Worm (Caenorhabditis elegans) whole organism, late embryonic: ENCODE data around the gene W08E12.5.
"Not testable (repeated sequence)": the region's sequence is repeated elsewhere in the genome, so short reads cannot be mapped to it uniquely, and the experiment has no call there.

ENCODE experiments used
- ama-1 ChIP-seq: fragments of 150-350 bp; optimal IDR thresholded peaks from 2 replicates; lab custom pipeline; 2014
- ceh-22 ChIP-seq: sonication (generic microtip); optimal IDR thresholded peaks from 2 replicates; lab custom pipeline; 2017; ENCODE audit warnings: missing biosample characterization, missing genetic modification characterization
- ceh-9 ChIP-seq: sonication (generic microtip); optimal IDR thresholded peaks from 2 replicates; lab custom pipeline; 2016; ENCODE audit warnings: mild to moderate bottlenecking, missing genetic modification characterization, inconsistent platforms, missing compliant biosample characterization
- elt-2 ChIP-seq: sonication (generic microtip); optimal IDR thresholded peaks from 2 replicates; lab custom pipeline; 2016; ENCODE audit warnings: missing genetic modification reagents, missing genetic modification characterization, missing compliant biosample characterization
- fkh-10 ChIP-seq: fragments of 150-350 bp; optimal IDR thresholded peaks from 2 replicates; lab custom pipeline; 2014; ENCODE audit warnings: missing biosample characterization, missing genetic modification reagents, missing genetic modification characterization
- hlh-30 ChIP-seq: sonication (generic microtip); optimal IDR thresholded peaks from 2 replicates; lab custom pipeline; 2017; ENCODE audit warnings: antibody characterized with exemption, missing genetic modification characterization, missing compliant biosample characterization; ENCODE audit not compliant: insufficient read depth
- lin-11 ChIP-seq: fragments of 200-800 bp; sonication (Bioruptor generic); optimal IDR thresholded peaks from 2 replicates; lab custom pipeline; 2018; ENCODE audit warnings: mild to moderate bottlenecking, missing genetic modification characterization, missing compliant biosample characterization
- pag-3 ChIP-seq: sonication (generic microtip); optimal IDR thresholded peaks from 2 replicates; lab custom pipeline; 2016; ENCODE audit warnings: missing compliant biosample characterization, missing genetic modification characterization, borderline replicate concordance
- pax-1 ChIP-seq: fragments of 150-350 bp; optimal IDR thresholded peaks from 2 replicates; lab custom pipeline; 2014; ENCODE audit warnings: missing biosample characterization, missing genetic modification characterization
- sdc-2 ChIP-seq: sonication (generic microtip); optimal IDR thresholded peaks from 2 replicates; lab custom pipeline; 2016; ENCODE audit warnings: missing genotype, missing genetic modification characterization, missing compliant biosample characterization
- unc-55 ChIP-seq: sonication (generic microtip); optimal IDR thresholded peaks from 2 replicates; lab custom pipeline; 2017; ENCODE audit warnings: missing biosample characterization, missing genetic modification reagents, missing genetic modification characterization
- unc-86 ChIP-seq: sonication (generic microtip); optimal IDR thresholded peaks from 2 replicates; lab custom pipeline; 2016; ENCODE audit warnings: missing genetic modification characterization, missing compliant biosample characterization

DNA sequence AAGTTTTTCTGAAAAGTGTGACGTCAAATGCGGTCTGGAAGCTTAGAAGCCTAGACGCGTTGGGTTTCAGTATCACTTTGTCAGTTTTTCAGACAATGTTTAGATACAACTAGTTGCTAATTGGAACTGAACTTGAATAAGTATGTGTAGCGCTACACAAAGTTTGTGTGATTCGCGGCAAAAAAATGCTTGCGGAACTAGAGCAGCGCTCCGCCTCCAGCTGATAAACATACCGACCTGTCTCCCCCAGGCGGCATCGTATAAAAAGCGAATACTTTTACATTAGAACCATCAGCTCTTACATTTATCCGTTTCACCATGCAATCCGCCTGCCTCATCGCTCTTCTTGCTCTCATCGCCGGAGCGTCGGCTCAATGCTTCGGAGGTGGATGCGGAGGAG is 3.1 kb downstream of the W08E12.5 start, which contains the start of gene idpp-12:
- TF ChIP-seq ceh-9 (tag; lab: Kevin White, UChicago); lin-11 (tag; lab: Kevin White, UChicago); hlh-30 (tag; lab: Kevin White, UChicago); pag-3 (tag; lab: Kevin White, UChicago); ama-1 (lab: Kevin White, UChicago); sdc-2; pax-1 (tag; lab: Kevin White, UChicago); unc-55; fkh-10 (GFP tag; lab: Kevin White, UChicago); unc-86 (tag; lab: Kevin White, UChicago); ceh-22 (tag; lab: Kevin White, UChicago); elt-2 (tag; lab: Kevin White, UChicago): not testable (repeated sequence)
